Worm (Caenorhabditis elegans): ENCODE results near the gene F26F2.10.

DNA sequence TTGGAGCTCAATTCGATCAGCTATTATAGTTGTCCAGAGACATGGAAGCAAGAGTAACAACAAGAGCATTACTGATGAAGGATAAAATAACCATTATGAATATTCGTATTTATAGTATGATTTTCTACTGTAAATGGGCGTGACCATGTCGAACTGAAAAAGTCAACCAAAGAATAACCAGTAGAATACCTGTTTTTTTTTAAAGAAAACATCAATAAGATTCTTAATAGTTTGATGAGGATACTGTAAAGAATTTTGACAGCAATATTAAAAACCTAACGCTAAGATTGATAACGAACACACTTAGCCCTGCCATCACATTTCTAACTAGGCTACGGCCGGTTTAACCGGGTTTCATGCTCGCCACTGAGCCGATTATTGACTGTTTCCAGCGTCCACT is 41.7 kb downstream of the F26F2.10 start, which contains the start of gene vmo-1:
- TF ChIP-seq irx-1 (tag; optimal IDR thresholded peaks at IDR 0.05) (no peak), lsy-2 (tag; optimal IDR thresholded peaks at IDR 0.05) (no peak), Y116A8C.19 (tag; optimal IDR thresholded peaks at IDR 0.05; ENCODE audit: borderline replicate concordance) (no peak), ces-1 (GFP tag; optimal IDR thresholded peaks at IDR 0.05) (no peak), rnt-1 (tag; optimal IDR thresholded peaks at IDR 0.05) (no peak), sptf-1 (tag; optimal IDR thresholded peaks at IDR 0.05) (no peak), unc-62 (GFP tag; optimal IDR thresholded peaks at IDR 0.05) (no peak), lin-39 (tag; optimal IDR thresholded peaks at IDR 0.05) (no peak), tbx-2 (tag; optimal IDR thresholded peaks at IDR 0.05) (no peak), mep-1 (tag; optimal IDR thresholded peaks at IDR 0.05) (no peak), fos-1 (tag; optimal IDR thresholded peaks at IDR 0.05) (no peak), unc-130 (tag; optimal IDR thresholded peaks at IDR 0.05) (no peak), lin-15B (tag; optimal IDR thresholded peaks at IDR 0.05) (no peak), blmp-1 (tag; optimal IDR thresholded peaks at IDR 0.05) (no peak)
